Worm (Caenorhabditis elegans): Measurements from ENCODE around the gene saeg-1.

saeg-1 gene

ce11 chrV:10893510-10894128 lies 28.1 kb upstream of the saeg-1 start, which contains the start of gene F32D8.4:
Gene F32D8.4 (minus strand): TSS chrV:10893560.
- no peak for TF ChIP-seq fos-1 (tag; optimal IDR thresholded peaks at IDR 0.05)
- TF ChIP-seq nhr-12 (tag; optimal IDR thresholded peaks at IDR 0.05) = no peak
- no peak for TF ChIP-seq fkh-10 (GFP tag; optimal IDR thresholded peaks at IDR 0.05)
- no peak for TF ChIP-seq ceh-16 (tag; optimal IDR thresholded peaks at IDR 0.05)
- no peak for TF ChIP-seq egl-5 (tag; optimal IDR thresholded peaks at IDR 0.05)
- no peak for TF ChIP-seq tbx-2 (tag; optimal IDR thresholded peaks at IDR 0.05)
- TF ChIP-seq fkh-2 (tag; optimal IDR thresholded peaks at IDR 0.05) = no peak
- TF ChIP-seq zag-1 (tag; optimal IDR thresholded peaks at IDR 0.05) = no peak
- no peak for TF ChIP-seq lsy-12 (tag; optimal IDR thresholded peaks at IDR 0.05)
- TF ChIP-seq pqm-1 (tag; optimal IDR thresholded peaks at IDR 0.05) = no peak
- no peak for TF ChIP-seq nhr-67 (tag; optimal IDR thresholded peaks at IDR 0.05)
- TF ChIP-seq snpc-4 (tag; optimal IDR thresholded peaks at IDR 0.05) = no peak
- TF ChIP-seq mdl-1 (tag; optimal IDR thresholded peaks at IDR 0.05) = no peak
- TF ChIP-seq daf-12 (tag; optimal IDR thresholded peaks at IDR 0.05) = no peak
- TF ChIP-seq R02D3.7 (tag; optimal IDR thresholded peaks at IDR 0.05) = no peak
- no peak for TF ChIP-seq ceh-9 (tag; optimal IDR thresholded peaks at IDR 0.05)

- TF ChIP-seq snpc-4 (tag; optimal IDR thresholded peaks at IDR 0.05) (no peak), elt-2 (tag; optimal IDR thresholded peaks at IDR 0.05) (peak; percentile 39), eor-1 (tag; optimal IDR thresholded peaks at IDR 0.05) (no peak), hmg-11 (tag; optimal IDR thresholded peaks at IDR 0.05) (no peak), unc-62 (GFP tag; optimal IDR thresholded peaks at IDR 0.05) (no peak), nhr-23 (tag; optimal IDR thresholded peaks at IDR 0.05) (peak; percentile 77), nhr-11 (tag; optimal IDR thresholded peaks at IDR 0.05) (no peak), nhr-12 (tag; optimal IDR thresholded peaks at IDR 0.05) (no peak), egl-27 (tag; optimal IDR thresholded peaks at IDR 0.05) (no peak), nhr-28 (tag; optimal IDR thresholded peaks at IDR 0.05) (no peak), ceh-9 (tag; optimal IDR thresholded peaks at IDR 0.05) (no peak), nfya-1 (tag; optimal IDR thresholded peaks at IDR 0.05; ENCODE audit: insufficient read depth) (peak; percentile 47), skn-1 (tag; optimal IDR thresholded peaks at IDR 0.05) (no peak), aly-2 (tag; optimal IDR thresholded peaks at IDR 0.05) (no peak), R02D3.7 (tag; optimal IDR thresholded peaks at IDR 0.05) (no peak), nhr-237 (tag; optimal IDR thresholded peaks at IDR 0.05) (no peak), ztf-11 (tag; optimal IDR thresholded peaks at IDR 0.05) (no peak), ama-1 (optimal IDR thresholded peaks at IDR 0.05) (no peak), unc-39 (tag; optimal IDR thresholded peaks at IDR 0.05) (no peak), lin-39 (tag; optimal IDR thresholded peaks at IDR 0.05) (no peak), ztf-4 (tag; optimal IDR thresholded peaks at IDR 0.05) (no peak), elt-3 (tag; optimal IDR thresholded peaks at IDR 0.05) (no peak), lin-15B (tag; optimal IDR thresholded peaks at IDR 0.05) (no peak), nhr-43 (tag; optimal IDR thresholded peaks at IDR 0.05; ENCODE audit: poor library complexity, severe bottlenecking) (peak; percentile 65), elt-1 (tag; optimal IDR thresholded peaks at IDR 0.05) (no peak), ceh-16 (tag; optimal IDR thresholded peaks at IDR 0.05) (no peak), tbx-2 (tag; optimal IDR thresholded peaks at IDR 0.05) (no peak), egl-5 (tag; optimal IDR thresholded peaks at IDR 0.05) (no peak), nhr-77 (tag; optimal IDR thresholded peaks at IDR 0.05) (no peak), pha-4 (tag; optimal IDR thresholded peaks at IDR 0.05) (peak; percentile 35), pqm-1 (tag; optimal IDR thresholded peaks at IDR 0.05) (peak; percentile 57), jun-1 (tag; optimal IDR thresholded peaks at IDR 0.05) (no peak), nhr-25 (tag; optimal IDR thresholded peaks at IDR 0.05) (no peak), ZK546.5 (tag; optimal IDR thresholded peaks at IDR 0.05) (no peak), fos-1 (tag; optimal IDR thresholded peaks at IDR 0.05) (no peak), mml-1 (tag; optimal IDR thresholded peaks at IDR 0.05) (no peak), nhr-76 (tag; optimal IDR thresholded peaks at IDR 0.05) (no peak), mdl-1 (tag; optimal IDR thresholded peaks at IDR 0.05) (no peak), ceh-82 (tag; optimal IDR thresholded peaks at IDR 0.05) (no peak), daf-12 (tag; optimal IDR thresholded peaks at IDR 0.05) (no peak), ceh-28 (tag; optimal IDR thresholded peaks at IDR 0.05) (peak; percentile 9), nhr-67 (tag; optimal IDR thresholded peaks at IDR 0.05) (no peak), lsy-12 (tag; optimal IDR thresholded peaks at IDR 0.05) (no peak), fkh-10 (GFP tag; optimal IDR thresholded peaks at IDR 0.05) (no peak), sea-2 (GFP tag; optimal IDR thresholded peaks at IDR 0.05) (no peak), zag-1 (tag; optimal IDR thresholded peaks at IDR 0.05) (no peak), fkh-2 (tag; optimal IDR thresholded peaks at IDR 0.05) (no peak)
These were observed 25.5 kb upstream of the saeg-1 start, which contains the start of gene F32D8.12 for ce11 chrV:10890980-10891379. Gene F32D8.12 (minus strand): TSS chrV:10891027.

Data from whole organism, L3 larva.